Fruit fly (Drosophila melanogaster) whole organism, prepupa: ENCODE results near the gene Aprt.

Source experiments
- Blimp-1 ChIP-seq: fragments of 200-800 bp; sonication (Bioruptor generic); optimal IDR thresholded peaks from 3 replicates; lab custom pipeline; 2017; ENCODE audit warnings: missing biosample characterization, missing genetic modification characterization, mild to moderate bottlenecking, moderate library complexity, missing genetic modification reagents
- CG10669 ChIP-seq: fragments of 200-800 bp; sonication (Bioruptor generic); optimal IDR thresholded peaks from 3 replicates; lab custom pipeline; 2018; ENCODE audit warnings: missing biosample characterization, mild to moderate bottlenecking, missing genetic modification characterization, moderate library complexity
- CG11762 ChIP-seq: fragments of 200-800 bp; sonication (Bioruptor generic); optimal IDR thresholded peaks from 3 replicates; lab custom pipeline; 2016; ENCODE audit warnings: missing biosample characterization, missing genetic modification characterization; ENCODE audit not compliant: insufficient read depth
- CG11902 ChIP-seq: fragments of 200-800 bp; sonication (Bioruptor generic); optimal IDR thresholded peaks from 3 replicates; lab custom pipeline; 2016; ENCODE audit warnings: missing biosample characterization, missing genetic modification characterization
- CG15336 ChIP-seq: fragments of 200-800 bp; sonication (Bioruptor generic); IDR thresholded peaks from 2 replicates; pipeline ENCODE4 v1.3.6; 2022; ENCODE audit warnings: missing biosample characterization, missing genetic modification characterization
- CG1621 ChIP-seq: fragments of 200-800 bp; sonication (Bioruptor generic); optimal IDR thresholded peaks from 3 replicates; lab custom pipeline; 2018; ENCODE audit warnings: missing biosample characterization, mild to moderate bottlenecking, missing genetic modification characterization
- CG16779 ChIP-seq: fragments of 200-800 bp; sonication (Bioruptor generic); optimal IDR thresholded peaks from 3 replicates; lab custom pipeline; 2017; ENCODE audit warnings: missing biosample characterization, mild to moderate bottlenecking, missing genetic modification characterization
- CG3032 ChIP-seq: fragments of 200-800 bp; optimal IDR thresholded peaks from 2 replicates; lab custom pipeline; 2019; ENCODE audit warnings: missing biosample characterization, mild to moderate bottlenecking, missing genetic modification characterization, moderate library complexity
- CG31627 ChIP-seq: fragments of 200-800 bp; sonication (Bioruptor generic); optimal IDR thresholded peaks from 3 replicates; lab custom pipeline; 2016; ENCODE audit warnings: missing biosample characterization, missing genetic modification characterization
- CG34406 ChIP-seq: fragments of 200-800 bp; sonication (Bioruptor generic); optimal IDR thresholded peaks from 3 replicates; lab custom pipeline; 2016; ENCODE audit warnings: missing biosample characterization, missing genetic modification characterization
- CG3919 ChIP-seq: fragments of 200-800 bp; sonication (Bioruptor generic); optimal IDR thresholded peaks from 3 replicates; lab custom pipeline; 2016; ENCODE audit warnings: missing biosample characterization, missing genetic modification characterization
- CG4318 ChIP-seq: fragments of 200-800 bp; sonication (Bioruptor generic); optimal IDR thresholded peaks from 3 replicates; lab custom pipeline; 2017; ENCODE audit warnings: missing biosample characterization, mild to moderate bottlenecking, missing genetic modification characterization
- CG6276 ChIP-seq: fragments of 200-800 bp; sonication (Bioruptor generic); optimal IDR thresholded peaks from 2 replicates; lab custom pipeline; 2017; ENCODE audit warnings: missing biosample characterization, mild to moderate bottlenecking, missing genetic modification characterization
- CG6792 ChIP-seq: fragments of 200-800 bp; sonication (Bioruptor generic); optimal IDR thresholded peaks from 3 replicates; lab custom pipeline; 2016; ENCODE audit warnings: missing biosample characterization, missing genetic modification characterization
- CG6808 ChIP-seq: fragments of 200-800 bp; sonication (Bioruptor generic); optimal IDR thresholded peaks from 3 replicates; lab custom pipeline; 2017; ENCODE audit warnings: missing biosample characterization, missing genetic modification characterization, mild to moderate bottlenecking, moderate library complexity, missing genetic modification reagents
- CG6854 ChIP-seq: fragments of 200-800 bp; sonication (Bioruptor generic); optimal IDR thresholded peaks from 2 replicates; lab custom pipeline; 2017; ENCODE audit warnings: missing biosample characterization, mild to moderate bottlenecking, missing genetic modification characterization
- CG7368 ChIP-seq: fragments of 200-800 bp; sonication (Bioruptor generic); optimal IDR thresholded peaks from 3 replicates; lab custom pipeline; 2016; ENCODE audit warnings: missing biosample characterization, missing genetic modification characterization
- CG8119 ChIP-seq: fragments of 200-800 bp; sonication (Bioruptor generic); IDR thresholded peaks from 3 replicates; pipeline ENCODE4 v1.3.6; 2022; ENCODE audit warnings: missing biosample characterization, missing genetic modification characterization
- CG8319 ChIP-seq: fragments of 200-800 bp; sonication (Bioruptor generic); optimal IDR thresholded peaks from 3 replicates; lab custom pipeline; 2016; ENCODE audit warnings: missing biosample characterization, missing genetic modification characterization
- CG9139 ChIP-seq: fragments of 200-800 bp; sonication (Bioruptor generic); optimal IDR thresholded peaks from 3 replicates; lab custom pipeline; 2017; ENCODE audit warnings: missing biosample characterization, mild to moderate bottlenecking, missing genetic modification characterization
- Eip75B ChIP-seq: fragments of 200-800 bp; sonication (Bioruptor generic); optimal IDR thresholded peaks from 3 replicates; lab custom pipeline; 2016; ENCODE audit warnings: missing biosample characterization, missing genetic modification characterization
- Eip78C ChIP-seq: fragments of 200-800 bp; sonication (Bioruptor generic); peaks from one replicate; lab custom pipeline; 2016; ENCODE audit warnings: missing biosample characterization, missing genetic modification characterization
- Eip93F ChIP-seq: fragments of 200-800 bp; sonication (Bioruptor generic); optimal IDR thresholded peaks from 2 replicates; lab custom pipeline; 2016; ENCODE audit warnings: missing biosample characterization, mild to moderate bottlenecking, missing genetic modification characterization
- Ets21C ChIP-seq: fragments of 200-800 bp; sonication (Bioruptor generic); optimal IDR thresholded peaks from 3 replicates; lab custom pipeline; 2016; ENCODE audit warnings: missing biosample characterization, missing genetic modification characterization
- Ets96B ChIP-seq: fragments of 200-800 bp; optimal IDR thresholded peaks from 2 replicates; lab custom pipeline; 2019; ENCODE audit warnings: missing biosample characterization, mild to moderate bottlenecking, missing genetic modification characterization, moderate library complexity
- Gug ChIP-seq: fragments of 200-800 bp; sonication (Bioruptor generic); IDR thresholded peaks from 2 replicates; pipeline ENCODE4 v1.3.6; 2022; ENCODE audit warnings: missing biosample characterization, missing genetic modification characterization
- Hr38 ChIP-seq: sonication (Bioruptor generic); optimal IDR thresholded peaks from 2 replicates; lab custom pipeline; 2016; ENCODE audit warnings: missing biosample characterization, missing genetic modification characterization
- Hr39 ChIP-seq: fragments of 200-800 bp; sonication (Bioruptor generic); optimal IDR thresholded peaks from 2 replicates; lab custom pipeline; 2016; ENCODE audit warnings: missing biosample characterization, missing genetic modification characterization
- Hr4 ChIP-seq: fragments of 200-800 bp; sonication (Bioruptor generic); optimal IDR thresholded peaks from 3 replicates; lab custom pipeline; 2016; ENCODE audit warnings: missing biosample characterization, missing genetic modification characterization
- Lpt ChIP-seq: fragments of 200-800 bp; sonication (Bioruptor generic); optimal IDR thresholded peaks from 3 replicates; lab custom pipeline; 2016; ENCODE audit warnings: missing biosample characterization, missing genetic modification characterization
- Met ChIP-seq: fragments of 200-800 bp; sonication (Bioruptor generic); optimal IDR thresholded peaks from 3 replicates; lab custom pipeline; 2016; ENCODE audit warnings: missing biosample characterization, missing genetic modification characterization
- OdsH ChIP-seq: fragments of 200-800 bp; sonication (Bioruptor generic); optimal IDR thresholded peaks from 3 replicates; lab custom pipeline; 2016; ENCODE audit warnings: missing biosample characterization, missing genetic modification characterization
- Smox ChIP-seq: fragments of 200-800 bp; sonication (Bioruptor generic); optimal IDR thresholded peaks from 3 replicates; lab custom pipeline; 2016; ENCODE audit warnings: missing biosample characterization, missing genetic modification characterization
- Sox102F ChIP-seq: fragments of 200-800 bp; sonication (Bioruptor generic); optimal IDR thresholded peaks from 2 replicates; lab custom pipeline; 2016; ENCODE audit warnings: missing biosample characterization, mild to moderate bottlenecking, missing genetic modification characterization
- Sox14 ChIP-seq: fragments of 200-800 bp; sonication (Bioruptor generic); optimal IDR thresholded peaks from 3 replicates; lab custom pipeline; 2016; ENCODE audit warnings: missing biosample characterization, missing genetic modification characterization
- Sox15 ChIP-seq: fragments of 200-800 bp; sonication (Bioruptor generic); optimal IDR thresholded peaks from 3 replicates; lab custom pipeline; 2016; ENCODE audit warnings: missing biosample characterization, missing genetic modification characterization
- achi ChIP-seq: fragments of 200-800 bp; sonication (Bioruptor generic); optimal IDR thresholded peaks from 3 replicates; lab custom pipeline; 2016; ENCODE audit warnings: missing biosample characterization, missing genetic modification characterization
- cyc ChIP-seq: fragments of 200-800 bp; sonication (Bioruptor generic); optimal IDR thresholded peaks from 3 replicates; lab custom pipeline; 2016; ENCODE audit warnings: missing biosample characterization, missing genetic modification characterization
- dac ChIP-seq: fragments of 200-800 bp; sonication (Bioruptor generic); optimal IDR thresholded peaks from 2 replicates; lab custom pipeline; 2017; ENCODE audit warnings: missing biosample characterization, mild to moderate bottlenecking, missing genetic modification characterization
- dsx ChIP-seq: fragments of 200-800 bp; optimal IDR thresholded peaks from 3 replicates; lab custom pipeline; 2019; ENCODE audit warnings: missing biosample characterization, mild to moderate bottlenecking, missing genetic modification characterization, moderate library complexity; ENCODE audit not compliant: poor library complexity, severe bottlenecking
- eg ChIP-seq: fragments of 200-800 bp; sonication (Bioruptor generic); IDR thresholded peaks from 3 replicates; pipeline ENCODE4 v1.3.6; 2022; ENCODE audit warnings: missing biosample characterization, missing genetic modification characterization
- esn ChIP-seq: fragments of 200-800 bp; sonication (Bioruptor generic); optimal IDR thresholded peaks from 2 replicates; lab custom pipeline; 2016; ENCODE audit warnings: missing biosample characterization, mild to moderate bottlenecking, missing genetic modification characterization, moderate library complexity
- fd59A ChIP-seq: fragments of 200-800 bp; sonication (Bioruptor generic); optimal IDR thresholded peaks from 2 replicates; lab custom pipeline; 2017; ENCODE audit warnings: missing biosample characterization, mild to moderate bottlenecking, missing genetic modification characterization, missing genetic modification reagents
- fd85E ChIP-seq: fragments of 200-800 bp; sonication (Bioruptor generic); optimal IDR thresholded peaks from 3 replicates; lab custom pipeline; 2016; ENCODE audit warnings: missing biosample characterization, missing genetic modification characterization
- fkh ChIP-seq: fragments of 200-800 bp; sonication (Bioruptor generic); optimal IDR thresholded peaks from 3 replicates; lab custom pipeline; 2017; ENCODE audit warnings: missing biosample characterization, mild to moderate bottlenecking, missing genetic modification characterization, moderate library complexity
- pdm3 ChIP-seq: fragments of 200-800 bp; sonication (Bioruptor generic); optimal IDR thresholded peaks from 3 replicates; lab custom pipeline; 2016; ENCODE audit warnings: missing biosample characterization, missing genetic modification characterization
- salr ChIP-seq, 2 experiments: fragments of 200-800 bp; sonication (Bioruptor generic); optimal IDR thresholded peaks; 3 replicates each; lab custom pipeline; 2016 to 2018; ENCODE audit warnings: missing biosample characterization in 2 of 2, missing genetic modification characterization in 2 of 2, mild to moderate bottlenecking in 1 of 2
- spab ChIP-seq: fragments of 200-800 bp; sonication (Bioruptor generic); optimal IDR thresholded peaks from 2 replicates; lab custom pipeline; 2017; ENCODE audit warnings: missing biosample characterization, mild to moderate bottlenecking, missing genetic modification characterization, missing genetic modification reagents
- ss ChIP-seq, 2 experiments: fragments of 200-800 bp; sonication (Bioruptor generic); optimal IDR thresholded peaks; 2 replicates in 1 of 2; 3 replicates in 1 of 2; lab custom pipeline; 2017 to 2018; ENCODE audit warnings: mild to moderate bottlenecking in 2 of 2, missing biosample characterization in 2 of 2, missing genetic modification characterization in 2 of 2, moderate library complexity in 1 of 2
- svp ChIP-seq: fragments of 200-800 bp; sonication (Bioruptor generic); peaks from one replicate; lab custom pipeline; 2016; ENCODE audit warnings: missing biosample characterization, missing genetic modification characterization
- topi ChIP-seq: fragments of 200-800 bp; sonication (Bioruptor generic); optimal IDR thresholded peaks from 3 replicates; lab custom pipeline; 2016; ENCODE audit warnings: missing biosample characterization, missing genetic modification characterization
- vri ChIP-seq: fragments of 200-800 bp; sonication (Bioruptor generic); optimal IDR thresholded peaks from 3 replicates; lab custom pipeline; 2016; ENCODE audit warnings: missing biosample characterization, mild to moderate bottlenecking, missing genetic modification characterization

Gene Aprt

DNA sequence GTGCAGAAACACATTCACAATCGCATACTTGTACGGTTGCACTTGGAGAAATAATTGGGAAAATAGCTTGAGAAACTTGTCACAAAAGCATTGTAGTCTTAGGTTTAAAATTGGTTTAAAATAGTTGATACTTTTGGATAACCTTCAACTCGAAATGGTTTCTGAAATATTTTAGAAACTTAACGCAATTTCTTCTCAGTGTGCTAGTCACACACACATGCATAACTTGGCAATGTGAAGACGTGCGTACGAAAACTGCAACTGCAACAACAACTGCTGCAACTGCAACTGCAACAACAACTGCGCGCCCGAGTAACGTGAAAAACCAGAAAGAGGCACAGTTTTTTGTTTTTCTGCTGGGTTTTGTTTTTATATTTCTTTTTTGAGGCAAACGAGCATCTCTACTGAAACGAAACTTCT, 1.3 kb upstream of the Aprt start:
- peak; percentile 94 to 96 for TF ChIP-seq salr (GFP tag; optimal IDR thresholded peaks at IDR 0.05; lab: Kevin White, UChicago)
- TF ChIP-seq CG6808 (GFP tag; lab: Kevin White, UChicago): peak; percentile 97
- peak; percentile 91 for TF ChIP-seq Met (GFP tag; lab: Kevin White, UChicago)
- peak; percentile 94 for TF ChIP-seq CG8319
- peak; percentile 90 for TF ChIP-seq CG31627
- peak; percentile 90 for TF ChIP-seq Smox
- peak; percentile 94 for TF ChIP-seq esn (GFP tag; lab: Kevin White, UChicago)
- peak; percentile 99 for TF ChIP-seq CG3919
- peak; percentile 98 for TF ChIP-seq Gug
- TF ChIP-seq Lpt (GFP tag; lab: Kevin White, UChicago): peak; percentile 98
- TF ChIP-seq fkh: no peak
- peak; percentile 85 for TF ChIP-seq vri (GFP tag; lab: Kevin White, UChicago)
- peak; percentile 98 for TF ChIP-seq OdsH
- peak; percentile 98 for TF ChIP-seq spab (GFP tag; lab: Kevin White, UChicago)
- TF ChIP-seq achi: peak; percentile 97
- peak; percentile 97 for TF ChIP-seq CG7368 (GFP tag; lab: Kevin White, UChicago)
- peak; percentile 96 for TF ChIP-seq CG1621 (tag; lab: Kevin White, UChicago)
- peak; percentile 99 for TF ChIP-seq eg (GFP tag; lab: Robert Waterston, UW)
- peak; percentile 90 for TF ChIP-seq Sox102F (GFP tag; lab: Kevin White, UChicago)
- peak; percentile 97 for TF ChIP-seq CG4318 (GFP tag; lab: Kevin White, UChicago)
- TF ChIP-seq Eip93F (GFP tag; lab: Kevin White, UChicago): peak; percentile 78
- TF ChIP-seq Hr4 (GFP tag; lab: Kevin White, UChicago): peak; percentile 99
- TF ChIP-seq CG9139 (GFP tag; lab: Kevin White, UChicago): peak; percentile 94
- peak; percentile 90 for TF ChIP-seq Hr38 (GFP tag; lab: Kevin White, UChicago)
- TF ChIP-seq Hr39: peak; percentile 93
- peak; percentile 96 for TF ChIP-seq dsx (GFP tag; lab: Kevin White, UChicago)
- TF ChIP-seq fd85E (GFP tag; lab: Kevin White, UChicago): peak; percentile 78
- TF ChIP-seq CG11902 (GFP tag; lab: Kevin White, UChicago): peak; percentile 92
- TF ChIP-seq Ets96B (tag; lab: Kevin White, UChicago): peak; percentile 99
- TF ChIP-seq pdm3 (GFP tag; lab: Kevin White, UChicago): peak; percentile 96
- TF ChIP-seq CG6854 (GFP tag; lab: Kevin White, UChicago): peak; percentile 75
- TF ChIP-seq Sox14: peak; percentile 97
- peak; percentile 95 for TF ChIP-seq dac (GFP tag; lab: Kevin White, UChicago)
- TF ChIP-seq CG34406 (GFP tag; lab: Kevin White, UChicago): peak; percentile 92
- peak; percentile 98 for TF ChIP-seq CG10669 (GFP tag; lab: Kevin White, UChicago)
- TF ChIP-seq fd59A (GFP tag; lab: Kevin White, UChicago): peak; percentile 97
- peak; percentile 89 for TF ChIP-seq CG6792 (GFP tag; lab: Kevin White, UChicago)
- TF ChIP-seq cyc (GFP tag; lab: Kevin White, UChicago): peak; percentile 95
- TF ChIP-seq CG11762 (GFP tag; lab: Kevin White, UChicago): peak; percentile 98
- peak; percentile 69 for TF ChIP-seq Blimp-1 (GFP tag; lab: Kevin White, UChicago)
- peak; percentile 97 for TF ChIP-seq svp
- TF ChIP-seq Sox15 (GFP tag; lab: Kevin White, UChicago): peak; percentile 89
- TF ChIP-seq Ets21C (GFP tag; lab: Kevin White, UChicago): peak; percentile 84
- TF ChIP-seq Eip78C (GFP tag; lab: Kevin White, UChicago): peak; percentile 99
- peak; percentile 96 for TF ChIP-seq CG16779
- TF ChIP-seq CG8119 (GFP tag; lab: Robert Waterston, UW): peak; percentile 99
- TF ChIP-seq ss (GFP tag; optimal IDR thresholded peaks at IDR 0.05; lab: Kevin White, UChicago): peak; percentile 93 to 95
- TF ChIP-seq CG3032 (tag; lab: Kevin White, UChicago): peak; percentile 99
- TF ChIP-seq Eip75B (GFP tag; lab: Kevin White, UChicago): peak; percentile 97
- TF ChIP-seq CG15336 (GFP tag; lab: Robert Waterston, UW): peak; percentile 99
- peak; percentile 96 for TF ChIP-seq topi (GFP tag; lab: Kevin White, UChicago)
- peak; percentile 98 for TF ChIP-seq CG6276 (GFP tag; lab: Kevin White, UChicago)
